Worm (Caenorhabditis elegans) whole organism, midembryonic: ENCODE data around the gene T14G8.3.

Experiments
- T22C8.4 ChIP-seq: fragments of 200-800 bp; sonication (Bioruptor generic); IDR thresholded peaks from 2 replicates; pipeline ENCODE4 v1.3.6; 2022; ENCODE audit warnings: missing genetic modification characterization, missing compliant biosample characterization
- cog-1 ChIP-seq: sonication (generic microtip); optimal IDR thresholded peaks from 2 replicates; lab custom pipeline; 2016; ENCODE audit warnings: missing genetic modification characterization, missing compliant biosample characterization
- flt-1 ChIP-seq: fragments of 200-800 bp; sonication (Bioruptor generic); IDR thresholded peaks from 2 replicates; pipeline ENCODE4 v1.3.6; 2022; ENCODE audit warnings: missing genetic modification characterization, missing compliant biosample characterization
- klf-2 ChIP-seq: fragments of 200-800 bp; sonication (Bioruptor generic); conservative IDR thresholded peaks from 2 replicates; pipeline ENCODE4 v1.3.6; 2022; ENCODE audit warnings: missing genetic modification reagents, missing genetic modification characterization, missing compliant biosample characterization
- med-1 ChIP-seq: sonication (generic microtip); optimal IDR thresholded peaks from 2 replicates; lab custom pipeline; 2017; ENCODE audit warnings: missing genetic modification characterization, mild to moderate bottlenecking, missing compliant biosample characterization, antibody characterized with exemption, missing genetic modification reagents; ENCODE audit not compliant: insufficient read depth
- ref-1 ChIP-seq: fragments of 200-800 bp; sonication (Bioruptor generic); conservative IDR thresholded peaks from 2 replicates; pipeline ENCODE4 v1.3.6; 2022; ENCODE audit warnings: missing genetic modification reagents, missing genetic modification characterization, missing compliant biosample characterization
- tab-1 ChIP-seq: fragments of 200-800 bp; sonication (Bioruptor generic); IDR thresholded peaks from 2 replicates; pipeline ENCODE4 v1.3.6; 2022; ENCODE audit warnings: missing genetic modification characterization, missing compliant biosample characterization
- ztf-23 ChIP-seq: fragments of 200-800 bp; sonication (Bioruptor generic); IDR thresholded peaks from 2 replicates; pipeline ENCODE4 v1.3.6; 2022; ENCODE audit warnings: missing genetic modification reagents, missing genetic modification characterization, missing compliant biosample characterization
- ztf-29 ChIP-seq: fragments of 200-800 bp; sonication (Bioruptor generic); IDR thresholded peaks from 2 replicates; pipeline ENCODE4 v1.3.6; 2022; ENCODE audit warnings: missing genetic modification reagents, missing genetic modification characterization, missing compliant biosample characterization

The T14G8.3 gene

DNA sequence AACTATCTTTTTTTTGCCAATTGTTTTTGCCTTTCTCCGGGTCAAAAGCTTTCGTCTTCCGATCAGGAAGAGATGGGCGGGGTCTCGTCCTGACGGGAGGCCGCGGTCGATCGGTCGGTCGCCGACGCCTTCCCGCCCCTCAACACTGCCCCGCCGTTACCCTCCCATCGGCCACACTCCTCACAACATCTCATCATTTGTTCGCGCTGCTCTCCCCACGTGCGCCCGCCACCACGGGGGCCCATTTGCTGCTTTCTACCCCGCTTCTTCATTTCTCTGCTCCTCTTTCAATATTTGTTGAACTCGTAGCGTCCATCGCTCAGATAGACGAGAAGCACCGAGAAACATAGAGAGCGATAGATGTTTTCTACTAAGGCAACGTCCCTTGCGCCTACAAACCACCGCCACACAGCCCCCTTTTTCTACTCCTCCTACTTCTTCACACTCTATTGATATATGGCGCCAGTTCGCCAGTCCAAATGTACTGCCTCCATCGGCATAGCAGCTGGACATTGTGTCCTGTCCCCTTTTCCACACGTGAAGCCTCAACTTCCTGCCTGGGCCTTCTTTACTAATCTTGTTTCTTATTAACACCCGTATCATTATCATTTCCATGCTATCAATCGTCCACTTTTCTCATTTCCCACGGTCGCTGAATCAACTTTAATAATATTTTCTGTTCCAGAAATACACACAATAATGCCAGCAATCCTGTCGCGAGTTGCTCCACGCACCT lies 15.9 kb downstream of the T14G8.3 start, which contains the start of gene bcat-1:
Gene bcat-1 (plus strand): TSS at position 686 of the 736 bp plus-strand sequence.
- TF ChIP-seq med-1 (GFP tag; lab: Kevin White, UChicago): no peak
- no peak for TF ChIP-seq T22C8.4 (GFP tag; lab: Robert Waterston, UW)
- TF ChIP-seq klf-2 (GFP tag; lab: Robert Waterston, UW): no peak
- peak; percentile 4 for TF ChIP-seq cog-1 (tag; lab: Kevin White, UChicago)

DNA sequence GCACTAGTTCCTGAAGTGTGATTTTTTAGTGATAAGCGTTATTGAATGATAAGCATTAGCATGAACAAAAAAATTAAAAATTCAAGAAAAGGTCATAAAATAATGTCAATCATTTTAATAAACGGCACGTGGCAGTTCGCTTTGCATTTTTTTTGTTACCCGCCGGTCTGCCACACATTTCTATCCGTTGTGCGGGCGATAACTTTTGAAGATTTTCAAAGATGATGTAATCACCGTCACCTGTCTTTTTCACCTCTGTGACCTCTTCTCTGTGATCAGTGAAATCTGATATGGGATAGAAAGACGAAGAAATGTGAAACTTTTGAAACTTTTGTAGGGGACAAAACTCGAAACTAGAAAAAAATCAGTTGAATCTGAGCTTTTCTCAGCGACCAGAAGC lies 16.9 kb downstream of the T14G8.3 start:
- TF ChIP-seq med-1 (GFP tag; lab: Kevin White, UChicago) (no peak), ztf-23 (no peak), tab-1 (no peak), cog-1 (tag; lab: Kevin White, UChicago) (no peak), ztf-29 (GFP tag; lab: Robert Waterston, UW) (no peak), T22C8.4 (GFP tag; lab: Robert Waterston, UW) (no peak), klf-2 (GFP tag; lab: Robert Waterston, UW) (no peak), ref-1 (no peak), flt-1 (GFP tag; lab: Robert Waterston, UW) (no peak)

- TF ChIP-seq klf-2 (GFP tag; lab: Robert Waterston, UW) (no peak), med-1 (GFP tag; lab: Kevin White, UChicago) (no peak), ref-1 (no peak), flt-1 (GFP tag; lab: Robert Waterston, UW) (no peak), ztf-29 (GFP tag; lab: Robert Waterston, UW) (no peak), T22C8.4 (GFP tag; lab: Robert Waterston, UW) (no peak), cog-1 (tag; lab: Kevin White, UChicago) (no peak), tab-1 (no peak), ztf-23 (no peak)
These were observed 20.1 kb downstream of the T14G8.3 start for ce11 chrX:12881174-12881573.

ce11 chrX:12884873-12885272 lies 23.8 kb downstream of the T14G8.3 start, which contains the start of gene gpc-1:
gpc-1 (minus strand) TSS chrX:12884989.
- TF ChIP-seq klf-2 (GFP tag; lab: Robert Waterston, UW): no peak
- no peak for TF ChIP-seq ztf-23
- TF ChIP-seq flt-1 (GFP tag; lab: Robert Waterston, UW): no peak
- no peak for TF ChIP-seq T22C8.4 (GFP tag; lab: Robert Waterston, UW)
- TF ChIP-seq ztf-29 (GFP tag; lab: Robert Waterston, UW): no peak
- TF ChIP-seq ref-1: no peak
- no peak for TF ChIP-seq med-1 (GFP tag; lab: Kevin White, UChicago)
- no peak for TF ChIP-seq cog-1 (tag; lab: Kevin White, UChicago)
- TF ChIP-seq tab-1: no peak

- TF ChIP-seq flt-1 (GFP tag; lab: Robert Waterston, UW) (peak; percentile 90), med-1 (GFP tag; lab: Kevin White, UChicago) (peak; percentile 14), cog-1 (tag; lab: Kevin White, UChicago) (peak; percentile 68), tab-1 (peak; percentile 89), ztf-23 (peak; percentile 86), T22C8.4 (GFP tag; lab: Robert Waterston, UW) (peak; percentile 70), klf-2 (GFP tag; lab: Robert Waterston, UW) (peak; percentile 61; the same call in 1 of the 2 replicates), ref-1 (peak; percentile 81), ztf-29 (GFP tag; lab: Robert Waterston, UW) (peak; percentile 68; the same call in 1 of the 2 replicates)
These were observed 28.9 kb downstream of the T14G8.3 start for ce11 chrX:12889837-12890449.

DNA sequence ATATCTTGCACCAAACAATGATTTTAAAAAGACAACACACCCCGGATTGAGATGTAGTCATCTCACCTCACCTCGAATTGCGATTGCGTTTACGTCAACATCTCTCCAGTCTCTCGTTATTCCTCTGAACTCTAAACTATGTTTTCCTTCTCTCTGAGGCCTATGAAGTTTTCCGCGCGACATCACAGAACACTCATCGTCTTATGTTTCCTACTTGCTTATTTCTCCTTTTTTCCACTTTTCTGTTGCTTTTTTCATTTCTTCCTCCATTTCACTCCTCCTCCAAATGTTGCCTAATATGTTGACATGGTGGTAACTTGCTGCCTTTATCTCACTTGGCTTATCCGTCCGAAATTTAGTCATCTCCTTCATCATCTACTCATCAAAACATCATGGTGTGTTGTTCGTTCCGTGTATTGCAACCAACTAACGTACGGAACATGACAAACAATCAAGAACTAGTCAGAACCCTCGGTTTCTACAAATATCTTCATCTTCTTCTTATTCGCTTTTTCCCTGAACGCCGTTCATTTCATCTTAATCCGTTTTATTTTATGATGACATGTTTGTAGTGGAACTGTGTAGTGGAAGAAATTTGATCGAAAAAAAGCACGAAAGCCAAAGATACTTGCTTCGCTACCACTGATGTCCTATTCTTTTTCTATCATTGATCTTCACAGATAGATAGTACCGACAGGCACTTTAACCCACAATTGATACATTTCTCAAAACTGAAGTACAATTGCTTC lies 38.3 kb downstream of the T14G8.3 start:
- no peak for TF ChIP-seq flt-1 (GFP tag; lab: Robert Waterston, UW)

DNA sequence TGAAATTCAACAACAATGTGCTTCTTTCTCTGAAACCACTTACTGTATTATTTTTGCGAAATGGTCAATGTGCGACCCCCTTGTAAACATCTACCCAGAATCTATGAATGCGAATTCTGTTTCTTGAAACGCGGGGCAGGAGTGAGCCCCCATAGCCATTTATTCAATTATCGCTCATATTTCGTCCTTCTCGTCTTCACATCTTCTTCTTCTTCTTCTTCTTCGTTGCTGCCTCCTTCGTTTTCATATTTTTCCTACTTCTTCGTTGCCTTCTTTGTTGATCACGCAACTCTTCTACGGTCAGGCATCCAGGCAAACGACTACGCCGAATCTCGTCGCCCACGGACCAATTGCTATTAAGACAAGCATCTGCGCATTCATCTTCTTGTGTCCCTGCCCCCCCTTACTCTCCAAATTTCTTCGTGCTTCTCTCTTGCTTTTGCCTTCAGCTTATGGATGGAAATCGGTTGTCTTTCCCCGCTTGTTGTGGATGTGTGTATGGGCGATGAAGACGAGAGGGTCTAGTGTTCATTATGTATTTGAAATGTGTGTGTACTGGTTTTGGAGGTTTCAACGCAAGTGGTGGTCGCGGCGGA lies 41.1 kb downstream of the T14G8.3 start:
- no peak for TF ChIP-seq cog-1 (tag; lab: Kevin White, UChicago)
- TF ChIP-seq ref-1: no peak
- no peak for TF ChIP-seq tab-1
- TF ChIP-seq T22C8.4 (GFP tag; lab: Robert Waterston, UW): no peak
- no peak for TF ChIP-seq flt-1 (GFP tag; lab: Robert Waterston, UW)
- TF ChIP-seq ztf-29 (GFP tag; lab: Robert Waterston, UW): no peak
- TF ChIP-seq med-1 (GFP tag; lab: Kevin White, UChicago): no peak

- TF ChIP-seq med-1 (GFP tag; lab: Kevin White, UChicago) (no peak), ref-1 (no peak), tab-1 (no peak), ztf-29 (GFP tag; lab: Robert Waterston, UW) (no peak), ztf-23 (no peak), T22C8.4 (GFP tag; lab: Robert Waterston, UW) (no peak), cog-1 (tag; lab: Kevin White, UChicago) (no peak), klf-2 (GFP tag; lab: Robert Waterston, UW) (no peak), flt-1 (GFP tag; lab: Robert Waterston, UW) (no peak)
These were observed 42.8 kb downstream of the T14G8.3 start for ce11 chrX:12903810-12904209.

DNA sequence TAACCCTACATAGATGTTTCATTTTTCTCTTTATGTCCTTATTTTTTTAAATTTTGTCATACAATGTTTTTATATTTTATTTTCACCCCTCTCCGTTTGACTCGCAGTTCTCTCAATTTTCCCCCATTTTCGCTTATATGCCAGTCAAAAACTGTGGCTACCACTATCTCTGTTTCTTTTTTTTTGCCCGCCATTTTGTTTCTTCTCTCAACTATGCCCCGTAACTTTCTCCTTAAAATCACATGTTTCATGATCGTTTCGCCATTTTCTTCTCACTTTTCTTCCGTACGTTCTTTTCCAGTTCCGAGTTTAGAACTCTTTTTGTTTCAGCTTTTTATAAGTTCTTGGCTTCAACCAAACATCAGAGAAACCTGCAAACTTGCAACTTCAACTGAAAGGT lies 46.5 kb downstream of the T14G8.3 start, which contains the start of gene pqn-18:
Gene pqn-18 (plus strand): TSS at position 331 of the 400 bp plus-strand sequence.
- no peak for TF ChIP-seq tab-1
- no peak for TF ChIP-seq ref-1
- TF ChIP-seq ztf-29 (GFP tag; lab: Robert Waterston, UW): no peak
- no peak for TF ChIP-seq ztf-23
- no peak for TF ChIP-seq klf-2 (GFP tag; lab: Robert Waterston, UW)
- no peak for TF ChIP-seq flt-1 (GFP tag; lab: Robert Waterston, UW)
- TF ChIP-seq T22C8.4 (GFP tag; lab: Robert Waterston, UW): no peak
- TF ChIP-seq med-1 (GFP tag; lab: Kevin White, UChicago): no peak
- TF ChIP-seq cog-1 (tag; lab: Kevin White, UChicago): no peak
